Worm (Caenorhabditis elegans) whole organism, L3 larva: ENCODE results near the gene C47E12.10.

Experiments
- nhr-11 ChIP-seq: fragments of 150-350 bp; optimal IDR thresholded peaks from 2 replicates; lab custom pipeline; 2014; ENCODE audit warnings: missing biosample characterization, missing genetic modification characterization
- sea-2 ChIP-seq: fragments of 150-350 bp; sonication (generic microtip); optimal IDR thresholded peaks from 4 replicates; lab custom pipeline; 2014; ENCODE audit warnings: missing biosample characterization, missing genetic modification reagents, missing genetic modification characterization
- tbx-2 ChIP-seq: sonication (generic microtip); optimal IDR thresholded peaks from 2 replicates; lab custom pipeline; 2016; ENCODE audit warnings: mild to moderate bottlenecking, missing genetic modification characterization, missing compliant biosample characterization
- zag-1 ChIP-seq: fragments of 150-350 bp; optimal IDR thresholded peaks from 2 replicates; lab custom pipeline; 2014; ENCODE audit warnings: missing biosample characterization, missing genetic modification characterization

DNA sequence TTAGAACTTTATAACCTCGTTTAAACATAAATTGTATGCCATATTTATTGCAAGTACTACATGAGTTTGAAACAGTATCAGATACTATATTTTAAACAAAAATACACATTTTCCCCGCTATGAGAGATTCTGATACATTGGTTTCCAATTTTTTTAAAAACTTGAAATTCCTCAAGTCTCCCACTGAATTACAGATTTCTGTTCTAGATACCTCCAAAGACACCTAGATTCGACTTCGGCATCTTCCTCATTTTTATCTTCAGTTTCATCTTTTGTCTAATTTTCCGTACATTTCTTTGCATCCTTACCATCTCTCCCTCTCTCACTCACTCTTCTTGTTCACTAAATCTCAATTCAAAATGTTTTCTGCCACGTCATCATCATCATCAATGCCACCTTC lies 8.7 kb upstream of the C47E12.10 start, which contains the start of gene T13H10.2:
- TF ChIP-seq nhr-11 (no peak), tbx-2 (no peak), sea-2 (GFP tag; lab: Kevin White, UChicago) (no peak), zag-1 (tag; lab: Kevin White, UChicago) (no peak)
